Fruit fly (Drosophila melanogaster): ENCODE results near the gene CG31675.

The CG31675 gene

DNA sequence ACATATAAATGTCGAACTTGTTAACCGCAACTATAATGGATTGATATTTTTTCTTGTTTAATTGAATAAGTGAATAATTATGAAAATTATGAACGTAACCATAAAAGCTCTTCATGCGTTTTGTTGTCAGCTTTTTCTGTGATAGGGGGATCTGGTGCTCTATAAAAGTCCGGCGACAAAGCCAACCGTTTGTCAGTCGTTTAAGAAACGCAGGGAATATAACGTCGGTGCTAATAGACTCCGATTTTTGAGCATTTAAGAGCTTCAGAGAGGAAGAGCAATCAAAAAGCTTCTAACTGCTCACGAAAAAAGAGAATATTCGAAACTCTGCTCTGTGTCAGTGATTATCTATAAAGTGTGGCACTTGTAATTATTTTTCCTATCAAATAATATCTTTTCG is 36.5 kb upstream of the CG31675 start, which contains the start of gene CG31674:
CG31674 (plus strand) TSS at position 203 of the 400 bp plus-strand sequence.
- TF ChIP-seq CG17801 (GFP tag; optimal IDR thresholded peaks at IDR 0.05; ENCODE audit: partially characterized antibody) = peak; percentile 34

DNA sequence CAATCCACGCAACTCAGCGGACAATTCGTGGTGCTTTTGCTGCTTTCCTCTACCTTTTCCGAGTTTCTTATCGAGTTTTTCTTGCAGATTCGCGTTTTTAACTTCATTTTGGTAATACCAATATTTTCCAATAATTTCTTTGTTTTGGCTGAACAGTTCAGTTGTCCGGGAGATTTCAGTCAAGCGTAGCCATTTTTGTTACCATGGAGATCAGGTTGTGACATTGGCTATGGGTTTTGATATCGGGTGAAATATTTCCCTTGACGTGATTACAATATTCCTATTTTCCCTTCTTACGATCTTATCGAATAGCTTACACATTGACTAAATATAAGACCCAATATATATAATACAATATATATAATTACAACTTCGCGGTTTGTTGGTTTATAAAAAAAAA is 32.1 kb upstream of the CG31675 start, which contains the start of gene Oseg5:
Oseg5 (minus strand) TSS at position 340 of the 400 bp plus-strand sequence.
- no peak for TF ChIP-seq CG17801 (GFP tag; optimal IDR thresholded peaks at IDR 0.05; ENCODE audit: partially characterized antibody)

DNA sequence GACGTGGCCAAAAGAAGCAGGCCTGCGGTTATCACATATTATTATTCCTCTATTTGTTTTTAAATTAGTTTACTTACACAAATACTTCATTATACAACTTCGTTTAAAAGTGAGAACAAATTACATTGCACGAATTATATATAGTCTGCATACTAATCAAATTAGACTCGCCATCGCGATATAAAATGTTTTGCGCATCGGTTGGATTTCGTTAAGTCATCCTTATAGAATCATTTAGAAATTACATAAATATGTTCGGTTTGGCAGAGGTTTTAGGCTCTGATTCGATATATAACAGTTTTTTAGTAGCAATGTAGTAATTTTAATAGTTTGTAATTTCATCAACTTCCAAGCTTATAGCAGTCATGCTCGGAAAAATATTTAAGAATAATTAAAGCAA is 29.7 kb upstream of the CG31675 start, which contains the start of gene Spn38F:
Spn38F (minus strand) TSS at position 101 of the 400 bp plus-strand sequence.
- no peak for TF ChIP-seq CG17801 (GFP tag; optimal IDR thresholded peaks at IDR 0.05; ENCODE audit: partially characterized antibody)

DNA sequence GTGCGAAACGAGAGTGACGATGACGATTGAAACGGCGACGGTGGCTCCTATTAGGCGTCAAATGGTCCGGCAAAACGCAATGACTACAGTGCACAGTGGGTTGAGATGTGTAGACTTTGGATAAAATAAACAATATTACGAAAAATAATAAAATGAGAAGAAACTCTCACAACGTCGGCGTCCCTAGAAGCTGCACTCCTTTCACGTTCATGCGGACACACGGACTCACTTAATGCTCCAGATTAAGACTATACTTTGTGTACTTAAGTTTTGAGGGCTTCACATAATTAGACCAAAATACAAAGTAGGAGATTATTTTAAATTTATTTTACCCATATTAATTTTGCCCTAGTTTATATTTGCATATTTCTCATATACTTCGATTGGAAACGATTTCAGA is 27.5 kb upstream of the CG31675 start:
- no peak for TF ChIP-seq CG17801 (GFP tag; optimal IDR thresholded peaks at IDR 0.05; ENCODE audit: partially characterized antibody)

DNA sequence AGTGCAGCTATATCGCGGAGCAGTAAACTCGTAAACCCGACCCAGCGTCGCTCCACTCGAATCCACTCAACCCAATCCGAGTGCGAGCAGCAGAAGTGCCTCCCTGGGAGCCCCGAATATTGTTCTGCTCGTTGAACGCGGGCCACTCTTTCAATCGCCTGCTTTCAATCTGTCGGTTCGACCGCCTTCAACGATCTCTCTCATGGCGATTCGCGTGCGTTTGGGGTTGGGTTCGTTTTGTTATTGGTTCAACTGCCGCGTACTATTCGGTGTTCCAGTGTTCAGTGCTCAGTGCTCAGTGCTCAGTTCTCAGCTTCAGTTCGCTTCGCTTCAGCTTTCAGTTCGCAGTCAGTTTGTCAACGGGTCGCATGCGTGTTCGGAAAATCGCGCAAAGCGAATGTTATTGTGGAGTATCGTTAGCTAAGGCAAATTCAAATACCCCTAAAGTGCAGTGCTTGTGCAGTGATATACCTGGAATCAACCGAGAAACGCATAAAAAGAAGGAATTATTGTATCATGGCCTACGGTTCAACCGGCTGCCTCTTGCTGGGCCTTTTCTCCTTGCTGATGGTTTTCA is 27.0 kb upstream of the CG31675 start, which contains the start of gene CG31676:
CG31676 (plus strand) TSS at position 289 of the 577 bp plus-strand sequence.
- no peak for TF ChIP-seq CG17801 (GFP tag; optimal IDR thresholded peaks at IDR 0.05; ENCODE audit: partially characterized antibody)

DNA sequence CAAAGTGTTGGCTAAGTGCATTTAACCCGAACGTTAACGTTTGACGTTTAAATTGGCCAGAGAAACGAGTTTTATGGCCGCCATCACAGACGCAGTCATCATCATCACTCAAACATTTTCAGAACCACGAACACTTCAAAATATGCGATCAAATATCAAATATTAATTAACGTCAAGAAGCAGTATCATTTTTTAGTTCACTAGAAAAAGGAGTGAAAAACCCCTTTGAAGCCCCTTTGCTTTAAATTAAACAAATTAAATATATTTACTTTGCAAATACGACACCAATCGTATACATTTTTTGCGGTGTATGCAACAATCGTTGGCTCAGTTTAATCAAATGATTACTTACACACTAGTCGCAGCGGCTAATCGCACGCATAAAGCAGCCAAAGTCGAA is 23.2 kb upstream of the CG31675 start:
- no peak for TF ChIP-seq CG17801 (GFP tag; optimal IDR thresholded peaks at IDR 0.05; ENCODE audit: partially characterized antibody)

DNA sequence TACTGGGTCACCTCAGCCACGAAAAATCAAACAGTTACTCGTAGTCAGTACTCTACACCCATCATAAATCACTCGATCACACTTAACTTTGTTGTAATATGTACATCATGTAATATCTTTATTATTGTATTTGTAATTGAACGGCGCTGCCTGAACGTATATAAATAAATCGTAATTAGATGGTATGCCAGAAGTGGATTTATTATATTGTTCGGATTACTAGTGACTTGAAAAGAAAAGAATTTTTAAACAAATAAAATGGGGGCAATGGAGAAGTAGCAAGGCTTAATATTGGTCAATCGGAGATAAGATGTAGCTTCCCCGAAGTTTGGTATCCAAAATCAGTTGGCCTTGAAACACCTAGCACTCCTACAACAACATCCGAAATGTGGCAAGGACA is 18.6 kb upstream of the CG31675 start, which contains the start of gene CG14402:
CG14402 (plus strand) TSS at position 301 of the 400 bp plus-strand sequence.
- TF ChIP-seq CG17801 (GFP tag; optimal IDR thresholded peaks at IDR 0.05; ENCODE audit: partially characterized antibody) = no peak

DNA sequence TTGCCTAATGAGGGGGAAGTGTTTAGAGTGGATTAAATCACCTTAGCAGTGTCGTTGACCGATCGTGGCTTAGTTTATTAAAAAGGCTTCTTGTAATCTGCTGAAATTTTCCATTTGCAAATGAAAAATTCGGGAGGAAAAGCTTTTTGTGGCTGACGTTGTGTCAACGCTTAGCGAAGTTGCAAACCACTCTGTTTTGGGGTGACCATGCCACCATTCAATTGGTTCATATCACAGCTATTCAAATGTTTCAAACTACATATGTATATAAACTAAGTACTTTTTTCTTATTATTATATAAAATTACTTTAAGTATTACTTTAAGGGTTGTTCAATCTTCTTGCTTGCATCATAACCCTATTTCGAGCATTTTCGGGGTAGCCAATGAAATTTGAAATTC is 16.0 kb upstream of the CG31675 start:
- no peak for TF ChIP-seq CG17801 (GFP tag; optimal IDR thresholded peaks at IDR 0.05; ENCODE audit: partially characterized antibody)

DNA sequence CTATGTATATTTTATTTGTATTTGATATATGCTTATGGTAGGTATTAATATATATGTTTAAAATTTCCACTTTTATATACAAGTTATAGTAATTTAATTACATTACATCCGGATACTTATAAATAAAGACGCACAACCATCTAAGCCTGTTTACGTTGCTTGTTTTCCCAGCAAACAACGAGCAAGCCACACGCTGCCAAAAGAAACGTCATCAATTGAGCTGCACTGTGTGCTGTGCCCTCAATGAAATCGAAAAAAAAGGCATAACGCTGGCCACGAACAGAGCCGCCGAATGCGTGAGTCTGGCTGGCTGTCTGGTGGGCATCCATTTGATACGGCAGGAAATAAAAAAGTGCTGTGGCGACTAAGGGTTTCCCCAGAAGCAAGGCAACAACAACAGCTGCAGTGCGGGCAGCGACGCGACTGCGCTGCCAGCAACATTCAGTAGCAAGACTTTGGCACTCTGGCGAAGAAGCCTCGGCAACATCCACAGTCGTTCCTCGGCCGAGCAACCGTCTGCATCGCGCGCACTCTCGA is 15.4 kb upstream of the CG31675 start, which contains the start of gene twit:
twit (plus strand) TSS at position 487 of the 537 bp plus-strand sequence.
- TF ChIP-seq CG17801 (GFP tag; optimal IDR thresholded peaks at IDR 0.05; ENCODE audit: partially characterized antibody) = no peak

DNA sequence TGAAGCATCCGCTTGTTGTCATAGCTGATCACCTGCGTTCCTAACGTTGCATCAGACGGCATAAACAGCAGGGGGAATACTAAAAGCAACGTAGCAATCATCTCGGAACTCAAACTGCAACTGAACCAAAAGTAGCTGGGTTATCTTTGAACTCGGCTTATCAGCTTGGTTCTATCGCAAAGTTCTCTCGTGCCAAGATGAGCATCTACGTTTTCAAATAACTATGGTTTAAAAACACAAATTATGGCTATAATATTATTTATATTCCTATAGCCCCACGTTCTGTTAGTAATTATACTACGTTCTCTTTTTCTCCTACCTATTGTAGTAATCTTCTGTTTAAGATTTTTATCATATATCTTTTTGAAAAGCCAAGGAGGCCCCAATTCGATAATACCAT is 9.8 kb upstream of the CG31675 start, which contains the start of gene CG14400:
CG14400 (minus strand) TSS at position 101 of the 400 bp plus-strand sequence.
- TF ChIP-seq CG17801 (GFP tag; optimal IDR thresholded peaks at IDR 0.05; ENCODE audit: partially characterized antibody) = no peak

DNA sequence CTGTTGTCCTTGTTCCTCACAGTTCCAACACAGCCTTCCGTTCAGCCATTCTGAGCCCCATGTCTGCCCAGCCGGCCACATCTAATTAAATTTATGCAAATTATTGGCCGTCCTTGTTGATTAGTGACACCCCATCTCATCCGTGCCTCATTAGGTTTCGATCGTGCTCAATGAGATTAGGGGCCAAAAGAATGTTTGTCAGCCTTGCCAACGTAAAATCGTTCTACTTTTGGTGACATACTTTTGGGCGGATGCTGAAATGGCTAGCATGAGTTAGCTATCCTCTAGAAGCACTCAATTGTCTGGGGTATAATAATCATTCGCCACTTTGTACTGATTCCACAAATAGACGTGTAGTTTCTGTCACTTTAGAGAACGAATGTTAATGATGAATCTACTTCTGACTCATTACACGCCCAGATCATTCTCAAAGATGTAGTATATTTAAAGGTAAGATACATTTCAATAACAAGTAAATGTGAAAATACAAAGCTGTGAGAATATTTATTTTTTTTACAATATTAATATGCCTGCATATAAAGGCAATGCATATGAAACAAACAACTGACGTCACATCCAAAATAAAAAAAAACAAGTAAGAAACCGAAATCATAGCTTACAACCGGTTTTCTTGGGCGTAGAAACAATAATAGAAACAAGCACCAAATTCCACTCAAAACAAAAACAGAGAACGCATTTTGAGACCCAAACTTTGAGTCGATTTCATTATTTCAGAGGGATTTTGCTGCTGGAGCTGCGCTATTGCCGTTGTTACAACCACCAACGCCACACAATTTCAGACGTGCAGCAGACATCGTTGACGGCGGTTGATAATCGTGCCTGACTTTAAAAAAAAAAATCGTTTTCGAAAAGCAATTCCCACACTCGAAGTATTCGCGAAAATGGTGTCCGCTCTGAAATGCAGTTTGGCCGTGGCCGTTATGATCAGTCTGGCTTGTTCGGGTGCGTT is 8.9 kb upstream of the CG31675 start, which contains the start of gene bero:
bero (plus strand) TSS at position 325 of the 970 bp plus-strand sequence.
- TF ChIP-seq CG17801 (GFP tag; optimal IDR thresholded peaks at IDR 0.05; ENCODE audit: partially characterized antibody) = no peak

DNA sequence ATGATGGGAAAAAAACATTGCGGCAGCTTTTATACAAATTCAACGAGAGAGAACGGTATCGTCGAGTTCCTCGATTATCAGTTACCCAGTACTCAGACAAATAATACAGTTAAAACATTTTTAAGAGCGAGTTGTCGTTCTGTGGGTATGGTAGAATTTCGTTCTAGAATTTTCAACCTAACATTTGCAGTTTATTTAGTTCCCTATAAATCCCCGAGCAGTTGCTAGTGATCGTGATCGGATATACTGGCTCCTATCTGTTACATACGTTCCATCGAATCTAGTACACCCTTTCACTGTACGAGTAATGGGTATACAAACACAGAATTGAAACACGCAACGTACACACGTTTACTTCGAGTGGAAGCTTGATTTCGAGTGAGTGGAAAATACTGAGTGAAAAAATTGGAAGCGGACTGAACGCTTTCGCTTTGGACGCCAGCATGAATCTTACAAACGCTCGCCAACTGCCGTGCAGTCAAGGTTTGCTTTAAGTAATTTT is 2.7 kb upstream of the CG31675 start, which contains the start of gene CG9338:
CG9338 (plus strand) TSS at position 452 of the 502 bp plus-strand sequence.
- TF ChIP-seq CG17801 (GFP tag; optimal IDR thresholded peaks at IDR 0.05; ENCODE audit: partially characterized antibody) = peak; percentile 73

DNA sequence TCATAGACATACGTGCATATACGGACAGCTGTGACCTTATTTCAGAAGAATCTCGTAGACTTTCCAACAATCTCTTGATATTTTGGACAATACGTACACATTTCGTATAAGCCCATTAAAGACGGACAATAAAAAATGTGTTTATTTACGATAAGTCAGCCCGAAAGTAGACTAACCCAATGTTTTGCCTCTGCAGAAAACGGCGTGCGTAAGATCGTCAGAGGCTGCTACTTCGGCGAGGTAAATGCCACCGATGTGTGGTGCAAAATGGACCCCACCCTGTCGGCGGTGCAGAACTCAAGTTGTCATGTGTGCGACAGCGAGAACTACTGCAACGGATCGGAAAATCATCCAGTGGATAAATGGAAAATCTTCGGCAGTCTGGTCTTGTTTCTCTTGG is 1.4 kb downstream of the CG31675 start:
- no peak for TF ChIP-seq CG17801 (GFP tag; optimal IDR thresholded peaks at IDR 0.05; ENCODE audit: partially characterized antibody)

DNA sequence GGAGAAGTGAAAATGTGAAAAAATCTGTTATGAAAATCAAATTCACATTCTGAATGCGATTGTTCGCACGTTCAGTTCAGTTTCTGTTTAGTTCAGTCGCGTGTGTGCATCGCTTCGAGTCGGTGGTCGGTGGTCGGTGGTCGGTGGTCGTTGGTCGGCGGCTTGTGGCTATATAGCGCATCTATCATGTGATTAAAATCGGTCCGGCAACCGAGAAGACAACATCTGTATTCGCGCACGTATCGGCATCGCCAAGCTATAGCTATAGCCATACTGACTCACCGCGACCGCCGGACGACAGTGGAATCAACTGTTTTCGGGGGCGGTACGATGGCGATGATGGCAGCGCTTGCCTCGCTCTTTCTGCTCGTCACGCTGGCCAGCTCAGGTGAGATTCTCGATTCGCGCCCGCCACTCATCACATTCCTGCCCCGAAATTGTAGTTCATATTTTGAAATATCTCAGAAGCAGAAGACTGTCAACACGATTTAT is 2.3 kb downstream of the CG31675 start, which contains the start of gene CG14401:
CG14401 (plus strand) TSS at position 51 of the 492 bp plus-strand sequence.
- TF ChIP-seq CG17801 (GFP tag; optimal IDR thresholded peaks at IDR 0.05; ENCODE audit: partially characterized antibody) = no peak

Data from ovary, adult (tissue).